Worm (Caenorhabditis elegans) whole organism, L4/young adult: ENCODE results near the gene T08E11.1.

Experiments used
- W03F9.2 ChIP-seq: fragments of 150-350 bp; optimal IDR thresholded peaks from 2 replicates; lab custom pipeline; 2014; ENCODE audit warnings: missing biosample characterization, missing genetic modification characterization
- him-1 ChIP-seq: sonication (generic microtip); optimal IDR thresholded peaks from 2 replicates; lab custom pipeline; 2016; ENCODE audit warnings: missing genotype, missing genetic modification reagents, missing genetic modification characterization, missing compliant biosample characterization

- no peak for TF ChIP-seq him-1 (tag; lab: Kevin White, UChicago)
- no peak for TF ChIP-seq W03F9.2 (tag; lab: Kevin White, UChicago)
These were observed 48.2 kb upstream of the T08E11.1 start, which contains the start of the genes C08F1.6 and fbxb-13 for ce11 chrII:1788087-1788486.
